Worm (Caenorhabditis elegans) whole organism, L3 larva: ENCODE measurements around the gene K03A11.6.

Experiments
- ceh-9 ChIP-seq: sonication (generic microtip); optimal IDR thresholded peaks from 2 replicates; lab custom pipeline; 2018; ENCODE audit warnings: missing biosample characterization, missing genetic modification characterization
- elt-1 ChIP-seq: fragments of 150-350 bp; optimal IDR thresholded peaks from 2 replicates; lab custom pipeline; 2014; ENCODE audit warnings: missing biosample characterization, missing genetic modification characterization
- elt-2 ChIP-seq: sonication (generic microtip); optimal IDR thresholded peaks from 2 replicates; lab custom pipeline; 2016; ENCODE audit warnings: missing genetic modification reagents, mild to moderate bottlenecking, missing genetic modification characterization, missing compliant biosample characterization
- elt-3 ChIP-seq, 3 experiments: fragments of 150-350 bp in 1 of 3; sonication (generic microtip) in 2 of 3; optimal IDR thresholded peaks; 2 replicates in 2 of 3; 4 replicates in 1 of 3; lab custom pipeline; 2014 to 2017; ENCODE audit warnings: missing biosample characterization in 3 of 3, missing genetic modification characterization in 3 of 3
- lin-15B ChIP-seq: fragments of 150-350 bp; optimal IDR thresholded peaks from 2 replicates; lab custom pipeline; 2014; ENCODE audit warnings: missing biosample characterization, missing genetic modification characterization
- nhr-77 ChIP-seq: fragments of 150-350 bp; optimal IDR thresholded peaks from 2 replicates; lab custom pipeline; 2014; ENCODE audit warnings: missing biosample characterization, missing genetic modification characterization
- snpc-4 ChIP-seq: fragments of 150-350 bp; optimal IDR thresholded peaks from 2 replicates; lab custom pipeline; 2014; ENCODE audit warnings: missing biosample characterization, missing genetic modification characterization
- unc-39 ChIP-seq: sonication (generic microtip); optimal IDR thresholded peaks from 4 replicates; lab custom pipeline; 2017; ENCODE audit warnings: missing biosample characterization, missing genetic modification characterization
- unc-62 ChIP-seq: fragments of 150-350 bp; sonication (generic microtip); optimal IDR thresholded peaks from 4 replicates; lab custom pipeline; 2014; ENCODE audit warnings: missing biosample characterization, missing genetic modification reagents, missing genetic modification characterization

DNA sequence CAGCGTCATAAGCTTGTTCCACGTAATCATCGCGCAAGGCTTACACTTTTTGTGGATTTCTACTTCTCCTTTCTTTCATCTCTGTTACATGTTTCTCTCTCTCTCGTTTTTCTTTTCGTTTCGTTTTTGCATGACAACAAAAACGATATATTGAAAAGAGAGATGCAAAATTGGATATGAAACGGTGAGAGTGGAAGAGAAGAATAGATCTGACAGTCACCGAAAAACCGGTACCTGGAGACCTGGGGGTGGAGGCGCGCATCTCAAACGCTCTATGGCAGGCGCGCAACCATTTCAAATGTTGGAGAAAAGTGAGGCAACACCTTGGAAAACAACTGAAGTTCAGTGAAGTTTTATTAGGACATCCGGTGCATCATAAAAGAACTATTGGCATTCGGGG lies 46.0 kb upstream of the K03A11.6 start:
- TF ChIP-seq elt-1 (tag; lab: Kevin White, UChicago) (no peak), elt-3 (tag; optimal IDR thresholded peaks at IDR 0.05; lab: Kevin White, UChicago) (no peak), unc-39 (tag; lab: Kevin White, UChicago) (no peak), lin-15B (no peak), ceh-9 (tag; lab: Kevin White, UChicago) (no peak), snpc-4 (tag; lab: Kevin White, UChicago) (no peak), nhr-77 (tag; lab: Kevin White, UChicago) (no peak), elt-2 (tag; lab: Kevin White, UChicago) (no peak), unc-62 (no peak)
